Fruit fly (Drosophila melanogaster) whole organism, embryonic: Measurements from ENCODE around the gene CG13676.

Experiments
- Atf3 ChIP-seq: fragments of 200-800 bp; sonication (Bioruptor generic); optimal IDR thresholded peaks from 3 replicates; lab custom pipeline; 2016; ENCODE audit warnings: missing biosample characterization, missing genetic modification characterization
- BEAF-32 ChIP-seq: fragments of 200-800 bp; sonication (Bioruptor generic); optimal IDR thresholded peaks from 3 replicates; lab custom pipeline; 2017; ENCODE audit warnings: missing biosample characterization, missing genetic modification characterization, mild to moderate bottlenecking, moderate library complexity, missing genetic modification reagents
- CG10431 ChIP-seq: fragments of 200-800 bp; sonication (Bioruptor generic); optimal IDR thresholded peaks from 3 replicates; lab custom pipeline; 2018; ENCODE audit warnings: missing biosample characterization, mild to moderate bottlenecking, missing genetic modification characterization
- CG10565 ChIP-seq: fragments of 200-800 bp; sonication (Bioruptor generic); optimal IDR thresholded peaks from 3 replicates; lab custom pipeline; 2016; ENCODE audit warnings: missing biosample characterization, mild to moderate bottlenecking, missing genetic modification characterization
- CG10979 ChIP-seq: fragments of 200-800 bp; sonication (Bioruptor generic); optimal IDR thresholded peaks from 2 replicates; lab custom pipeline; 2018; ENCODE audit warnings: missing biosample characterization, mild to moderate bottlenecking, missing genetic modification characterization, moderate library complexity
- CG11695 ChIP-seq: fragments of 200-800 bp; sonication (Bioruptor generic); IDR thresholded peaks from 3 replicates; pipeline ENCODE4 v1.3.6; 2022; ENCODE audit warnings: missing biosample characterization, missing genetic modification characterization
- CG12236 ChIP-seq: fragments of 200-800 bp; sonication (Bioruptor generic); optimal IDR thresholded peaks from 2 replicates; lab custom pipeline; 2016; ENCODE audit warnings: missing biosample characterization, missing genetic modification characterization
- CG1233 ChIP-seq: fragments of 200-800 bp; sonication (Bioruptor generic); optimal IDR thresholded peaks from 4 replicates; lab custom pipeline; 2018; ENCODE audit warnings: missing biosample characterization, mild to moderate bottlenecking, missing genetic modification characterization
- CG13894 ChIP-seq: fragments of 200-800 bp; sonication (Bioruptor generic); optimal IDR thresholded peaks from 3 replicates; lab custom pipeline; 2018; ENCODE audit warnings: missing biosample characterization, mild to moderate bottlenecking, missing genetic modification characterization, moderate library complexity
- CG15011 ChIP-seq: fragments of 200-800 bp; sonication (Bioruptor generic); optimal IDR thresholded peaks from 3 replicates; lab custom pipeline; 2018; ENCODE audit warnings: missing biosample characterization, mild to moderate bottlenecking, missing genetic modification characterization
- CG16813 ChIP-seq: fragments of 200-800 bp; sonication (Bioruptor generic); IDR thresholded peaks from 3 replicates; pipeline ENCODE4 v1.3.6; 2022; ENCODE audit warnings: missing biosample characterization, missing genetic modification characterization; ENCODE audit not compliant: partially characterized antibody
- CG17612 ChIP-seq: fragments of 200-800 bp; sonication (Bioruptor generic); IDR thresholded peaks from 2 replicates; pipeline ENCODE4 v1.3.6; 2022; ENCODE audit warnings: missing biosample characterization, missing genetic modification characterization
- CG1792 ChIP-seq: fragments of 200-800 bp; sonication (Bioruptor generic); optimal IDR thresholded peaks from 2 replicates; lab custom pipeline; 2016; ENCODE audit warnings: missing biosample characterization, missing genetic modification characterization
- CG32767 ChIP-seq: fragments of 200-800 bp; sonication (Bioruptor generic); IDR thresholded peaks from 2 replicates; pipeline ENCODE4 v1.3.6; 2022; ENCODE audit warnings: missing biosample characterization, missing genetic modification characterization
- CG34422 ChIP-seq: fragments of 200-800 bp; sonication (Bioruptor generic); IDR thresholded peaks from 3 replicates; pipeline ENCODE4 v1.3.6; 2022; ENCODE audit warnings: missing biosample characterization, missing genetic modification characterization
- CG4282 ChIP-seq: fragments of 200-800 bp; sonication (Bioruptor generic); optimal IDR thresholded peaks from 2 replicates; lab custom pipeline; 2016; ENCODE audit warnings: missing biosample characterization, missing genetic modification characterization
- CG4360 ChIP-seq: fragments of 200-800 bp; sonication (Bioruptor generic); IDR thresholded peaks from 2 replicates; pipeline ENCODE4 v1.3.6; 2022; ENCODE audit warnings: missing biosample characterization, missing genetic modification characterization
- CG4854 ChIP-seq: fragments of 200-800 bp; sonication (Bioruptor generic); optimal IDR thresholded peaks from 2 replicates; lab custom pipeline; 2016; ENCODE audit warnings: missing biosample characterization, missing genetic modification characterization, inconsistent platforms
- CG7786 ChIP-seq: fragments of 200-800 bp; sonication (Bioruptor generic); optimal IDR thresholded peaks from 2 replicates; lab custom pipeline; 2016; ENCODE audit warnings: missing biosample characterization, missing genetic modification characterization
- CG8089 ChIP-seq: fragments of 200-800 bp; sonication (Bioruptor generic); optimal IDR thresholded peaks from 3 replicates; lab custom pipeline; 2016; ENCODE audit warnings: missing biosample characterization, missing genetic modification characterization
- CG9215 ChIP-seq: fragments of 200-800 bp; sonication (Bioruptor generic); IDR thresholded peaks from 2 replicates; pipeline ENCODE4 v1.3.6; 2022; ENCODE audit warnings: missing biosample characterization, missing genetic modification characterization
- CG9932 ChIP-seq: fragments of 200-800 bp; sonication (Bioruptor generic); IDR thresholded peaks from 2 replicates; pipeline ENCODE4 v1.3.6; 2022; ENCODE audit warnings: missing biosample characterization, missing genetic modification characterization
- Dbx ChIP-seq: fragments of 200-800 bp; sonication (Bioruptor generic); IDR thresholded peaks from 3 replicates; pipeline ENCODE4 v1.3.6; 2022; ENCODE audit warnings: missing biosample characterization, missing genetic modification characterization
- HmgZ ChIP-seq: fragments of 200-800 bp; sonication (Bioruptor generic); optimal IDR thresholded peaks from 2 replicates; lab custom pipeline; 2018; ENCODE audit warnings: missing biosample characterization, mild to moderate bottlenecking, missing genetic modification characterization
- Mrtf ChIP-seq: fragments of 200-800 bp; sonication (Bioruptor generic); IDR thresholded peaks from 3 replicates; pipeline ENCODE4 v1.3.6; 2022; ENCODE audit warnings: missing biosample characterization, missing genetic modification characterization
- Myb ChIP-seq: fragments of 200-800 bp; sonication (Bioruptor generic); optimal IDR thresholded peaks from 2 replicates; lab custom pipeline; 2016; ENCODE audit warnings: missing biosample characterization, missing genetic modification characterization
- NK7.1 ChIP-seq: fragments of 200-800 bp; sonication (Bioruptor generic); optimal IDR thresholded peaks from 3 replicates; lab custom pipeline; 2016; ENCODE audit warnings: missing biosample characterization, missing genetic modification characterization
- Nf-YA ChIP-seq: fragments of 200-800 bp; sonication (Bioruptor generic); IDR thresholded peaks from 2 replicates; pipeline ENCODE4 v1.3.6; 2022; ENCODE audit warnings: missing biosample characterization, missing genetic modification characterization
- NfI ChIP-seq: fragments of 200-800 bp; sonication (Bioruptor generic); optimal IDR thresholded peaks from 3 replicates; lab custom pipeline; 2018; ENCODE audit warnings: missing biosample characterization, mild to moderate bottlenecking, missing genetic modification characterization, moderate library complexity
- Oaz ChIP-seq: fragments of 200-800 bp; sonication (Bioruptor generic); IDR thresholded peaks from 2 replicates; pipeline ENCODE4 v1.3.6; 2022; ENCODE audit warnings: missing biosample characterization, missing genetic modification characterization
- Rfx ChIP-seq: fragments of 200-800 bp; sonication (Bioruptor generic); IDR thresholded peaks from 2 replicates; pipeline ENCODE4 v1.3.6; 2022; ENCODE audit warnings: missing biosample characterization, missing genetic modification characterization
- Scr ChIP-seq: fragments of 200-800 bp; sonication (Bioruptor generic); IDR thresholded peaks from 2 replicates; pipeline ENCODE4 v1.3.6; 2022; ENCODE audit warnings: missing biosample characterization, missing genetic modification characterization; ENCODE audit not compliant: partially characterized antibody
- Six4 ChIP-seq: fragments of 200-800 bp; sonication (Bioruptor generic); optimal IDR thresholded peaks from 2 replicates; lab custom pipeline; 2016; ENCODE audit warnings: missing biosample characterization, missing genetic modification characterization
- Sox100B ChIP-seq: fragments of 200-800 bp; sonication (Bioruptor generic); optimal IDR thresholded peaks from 3 replicates; lab custom pipeline; 2018; ENCODE audit warnings: missing biosample characterization, mild to moderate bottlenecking, missing genetic modification characterization
- Xbp1 ChIP-seq: fragments of 200-800 bp; sonication (Bioruptor generic); optimal IDR thresholded peaks from 3 replicates; lab custom pipeline; 2016; ENCODE audit warnings: missing biosample characterization, mild to moderate bottlenecking, missing genetic modification characterization
- bbx ChIP-seq: fragments of 200-800 bp; sonication (Bioruptor generic); IDR thresholded peaks from 2 replicates; pipeline ENCODE4 v1.3.6; 2022; ENCODE audit warnings: missing biosample characterization, missing genetic modification characterization; ENCODE audit not compliant: partially characterized antibody
- eve ChIP-seq, 2 experiments: fragments of >200 bp; optimal IDR thresholded peaks; 2 replicates each; lab custom pipeline; 2017; ENCODE audit warnings: missing biosample characterization in 2 of 2, missing genetic modification characterization in 2 of 2
- fd102C ChIP-seq: fragments of 200-800 bp; sonication (Bioruptor generic); optimal IDR thresholded peaks from 2 replicates; lab custom pipeline; 2018; ENCODE audit warnings: missing biosample characterization, mild to moderate bottlenecking, missing genetic modification characterization, moderate library complexity
- fd3F ChIP-seq: fragments of 200-800 bp; sonication (Bioruptor generic); optimal IDR thresholded peaks from 2 replicates; lab custom pipeline; 2018; ENCODE audit warnings: missing biosample characterization, mild to moderate bottlenecking, missing genetic modification characterization, moderate library complexity
- gt ChIP-seq: fragments of 200-800 bp; sonication (Bioruptor generic); IDR thresholded peaks from 2 replicates; pipeline ENCODE4 v1.3.6; 2022; ENCODE audit warnings: missing biosample characterization, missing genetic modification characterization
- lmd ChIP-seq: fragments of 200-800 bp; sonication (Bioruptor generic); IDR thresholded peaks from 2 replicates; pipeline ENCODE4 v1.3.6; 2022; ENCODE audit warnings: missing biosample characterization, missing genetic modification characterization
- maf-S ChIP-seq: fragments of 200-800 bp; sonication (Bioruptor generic); optimal IDR thresholded peaks from 2 replicates; lab custom pipeline; 2016; ENCODE audit warnings: missing biosample characterization, missing genetic modification characterization
- pan ChIP-seq, 4 experiments: fragments of >200 bp in 3 of 4; fragments of 200-800 bp in 1 of 4; sonication (Bioruptor generic) in 1 of 4; optimal IDR thresholded peaks in 3 of 4; IDR thresholded peaks in 1 of 4; 2 replicates each; pipeline versions ENCODE4 v1.3.6 to Lab custom; 2017 to 2022; ENCODE audit warnings: missing biosample characterization in 2 of 4, missing genetic modification characterization in 2 of 4, mixed read lengths in 1 of 4
- pb ChIP-seq: fragments of 200-800 bp; sonication (Bioruptor generic); optimal IDR thresholded peaks from 3 replicates; lab custom pipeline; 2016; ENCODE audit warnings: missing biosample characterization, missing genetic modification characterization
- prd ChIP-seq, 3 experiments: fragments of >200 bp in 2 of 3; fragments of 200-800 bp in 1 of 3; sonication (Bioruptor generic) in 1 of 3; optimal IDR thresholded peaks in 2 of 3; IDR thresholded peaks in 1 of 3; 2 replicates in 2 of 3; 3 replicates in 1 of 3; pipeline versions ENCODE4 v1.3.6 to Lab custom; 2017 to 2022; ENCODE audit warnings: missing biosample characterization in 1 of 3, missing genetic modification characterization in 1 of 3
- pum ChIP-seq: fragments of 200-800 bp; sonication (Bioruptor generic); optimal IDR thresholded peaks from 2 replicates; lab custom pipeline; 2016; ENCODE audit warnings: missing biosample characterization, missing genetic modification characterization
- pzg ChIP-seq: fragments of 200-800 bp; sonication (Bioruptor generic); optimal IDR thresholded peaks from 3 replicates; lab custom pipeline; 2018; ENCODE audit warnings: missing biosample characterization, mild to moderate bottlenecking, missing genetic modification characterization, moderate library complexity
- usp ChIP-seq: fragments of >200 bp; optimal IDR thresholded peaks from 2 replicates; lab custom pipeline; 2017; ENCODE audit warnings: missing biosample characterization, missing genetic modification characterization

Gene CG13676

dm6 chr3L:8153206-8153996 is 1.8 kb upstream of the CG13676 start (continued):
- TF ChIP-seq pzg (GFP tag; lab: Kevin White, UChicago) = no peak
- peak; percentile 22 for TF ChIP-seq CG8089 (GFP tag; lab: Kevin White, UChicago)
- no peak for TF ChIP-seq fd102C (GFP tag; lab: Kevin White, UChicago)
- TF ChIP-seq CG4854 = peak; percentile 3
- 0 out of 3 replicates have a peak, but pooled peaks have one; percentile 45 for TF ChIP-seq CG11695 (GFP tag; lab: Robert Waterston, UW)
- no peak for TF ChIP-seq bbx (GFP tag; lab: Robert Waterston, UW)
- TF ChIP-seq CG1792 (GFP tag; lab: Kevin White, UChicago) = no peak
- no peak for TF ChIP-seq prd (optimal IDR thresholded peaks at IDR 0.05; lab: Kevin White, UChicago)
- peak; percentile 68; the same call in 1 of the 3 replicates for TF ChIP-seq prd (GFP tag; IDR thresholded peaks at IDR 0.05; lab: Robert Waterston, UW)
- no peak for TF ChIP-seq CG13894 (tag; lab: Kevin White, UChicago)
- TF ChIP-seq Sox100B (GFP tag; lab: Kevin White, UChicago) = peak; percentile 60
- TF ChIP-seq pum (GFP tag; lab: Kevin White, UChicago) = peak; percentile 54
- peak; percentile 70; the same call in 2 of the 3 replicates for TF ChIP-seq CG34422 (GFP tag; lab: Robert Waterston, UW)
- no peak for TF ChIP-seq Nf-YA (GFP tag; lab: Robert Waterston, UW)
- TF ChIP-seq CG32767 = peak; percentile 55; the same call in 1 of the 2 replicates
- TF ChIP-seq CG10431 (GFP tag; lab: Kevin White, UChicago) = no peak
- TF ChIP-seq Atf3 = peak; percentile 54
- TF ChIP-seq CG10979 (tag; lab: Kevin White, UChicago) = peak; percentile 61
- TF ChIP-seq Rfx (GFP tag; lab: Robert Waterston, UW) = peak; percentile 22; the same call in 1 of the 2 replicates
- no peak for TF ChIP-seq CG7786 (GFP tag; lab: Kevin White, UChicago)
- TF ChIP-seq BEAF-32 = no peak
- TF ChIP-seq usp = no peak
- no peak for TF ChIP-seq pb (GFP tag; lab: Kevin White, UChicago)
- no peak for TF ChIP-seq HmgZ (tag; lab: Kevin White, UChicago)
- peak; percentile 28 for TF ChIP-seq CG12236
- TF ChIP-seq Xbp1 (GFP tag; lab: Kevin White, UChicago) = peak; percentile 72
- no peak for TF ChIP-seq maf-S (GFP tag; lab: Kevin White, UChicago)
- no peak for TF ChIP-seq Scr (GFP tag; lab: Robert Waterston, UW)
- no peak for TF ChIP-seq CG10565
- no peak for TF ChIP-seq CG9215 (GFP tag; lab: Robert Waterston, UW)
- TF ChIP-seq CG16813 = no peak
- peak; percentile 1 for TF ChIP-seq Six4 (GFP tag; lab: Kevin White, UChicago)
- no peak for TF ChIP-seq pan (optimal IDR thresholded peaks at IDR 0.05; lab: Kevin White, UChicago)
- peak in 1 of 2 experiments; percentile 69 for TF ChIP-seq pan (GFP tag; optimal IDR thresholded peaks at IDR 0.05 in 1 of 2, IDR thresholded peaks at IDR 0.05 in 1 of 2)
- TF ChIP-seq CG15011 (GFP tag; lab: Kevin White, UChicago) = peak; percentile 4
- TF ChIP-seq gt (GFP tag; lab: Robert Waterston, UW) = no peak
- TF ChIP-seq CG9932 (GFP tag; lab: Robert Waterston, UW) = peak; percentile 30; the same call in 1 of the 2 replicates
- TF ChIP-seq lmd (GFP tag; lab: Robert Waterston, UW) = peak; percentile 59
- peak; percentile 27; the same call in 1 of the 2 replicates for TF ChIP-seq CG4360 (GFP tag; lab: Robert Waterston, UW)
- peak; percentile 57 for TF ChIP-seq NfI (GFP tag; lab: Kevin White, UChicago)
- TF ChIP-seq Mrtf (GFP tag; lab: Robert Waterston, UW) = peak; percentile 53; the same call in 1 of the 3 replicates
- no peak for TF ChIP-seq Dbx (GFP tag; lab: Robert Waterston, UW)
- no peak for TF ChIP-seq Oaz
- no peak for TF ChIP-seq CG4282 (GFP tag; lab: Kevin White, UChicago)
- TF ChIP-seq NK7.1 (GFP tag; lab: Kevin White, UChicago) = no peak
- TF ChIP-seq fd3F (GFP tag; lab: Kevin White, UChicago) = no peak
- TF ChIP-seq CG1233 (GFP tag; lab: Kevin White, UChicago) = no peak
- peak in 1 of 2 experiments; percentile 62 for TF ChIP-seq eve (GFP tag; optimal IDR thresholded peaks at IDR 0.05; lab: Kevin White, UChicago)
- no peak for TF ChIP-seq Myb (GFP tag; lab: Kevin White, UChicago)
- no peak for TF ChIP-seq CG17612 (GFP tag; lab: Robert Waterston, UW)
